Worm (Caenorhabditis elegans): ENCODE measurements around the gene F35E8.2.

DNA sequence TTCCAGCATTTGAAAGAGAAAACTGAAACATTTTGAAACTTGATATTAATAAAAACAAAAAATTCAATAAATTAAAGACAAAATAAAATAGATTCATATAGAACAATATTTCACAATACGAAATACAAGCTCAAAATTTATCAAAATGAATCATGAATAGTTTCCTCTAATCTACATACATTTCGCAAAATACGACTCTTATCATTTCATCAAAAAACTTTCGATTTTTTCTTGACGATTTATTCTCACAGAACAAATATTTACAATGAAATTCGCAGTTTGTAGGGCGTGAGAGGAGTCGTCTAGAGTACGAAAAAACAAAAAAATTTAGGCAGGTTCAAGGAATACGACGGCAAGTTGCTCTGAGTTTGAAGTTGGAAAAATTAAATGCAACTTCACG lies 15.3 kb upstream of the F35E8.2 start:
- TF ChIP-seq chd-7 (tag; optimal IDR thresholded peaks at IDR 0.05), result no peak
- no peak for TF ChIP-seq F10E7.11 (tag; optimal IDR thresholded peaks at IDR 0.05)
- TF ChIP-seq Y67H2A.10 (GFP tag; conservative IDR thresholded peaks at IDR 0.05), result no peak
- TF ChIP-seq nfya-2 (GFP tag; IDR thresholded peaks at IDR 0.05), result no peak
- no peak for TF ChIP-seq C17E4.6 (GFP tag; IDR thresholded peaks at IDR 0.05)
- TF ChIP-seq F39B2.1 (GFP tag; IDR thresholded peaks at IDR 0.05), result no peak
- TF ChIP-seq snpc-3.4 (tag; optimal IDR thresholded peaks at IDR 0.05), result no peak
- no peak for TF ChIP-seq egl-44 (GFP tag; IDR thresholded peaks at IDR 0.05)
- no peak for TF ChIP-seq dpff-1 (tag; optimal IDR thresholded peaks at IDR 0.05)
- TF ChIP-seq Y95B8A.8 (GFP tag; IDR thresholded peaks at IDR 0.05), result no peak
- no peak for TF ChIP-seq ama-1 (optimal IDR thresholded peaks at IDR 0.05)
- TF ChIP-seq ama-1 (GFP tag; optimal IDR thresholded peaks at IDR 0.05), result no peak
- TF ChIP-seq egrh-3 (GFP tag; IDR thresholded peaks at IDR 0.05), result no peak
- TF ChIP-seq unc-62 (GFP tag; optimal IDR thresholded peaks at IDR 0.05), result no peak
- no peak for TF ChIP-seq die-1 (tag; optimal IDR thresholded peaks at IDR 0.05)

Measured in whole organism, young adult.